Worm (Caenorhabditis elegans) whole organism, young adult: ENCODE data around the gene eif-1.

ENCODE experiments used
- B0336.3 ChIP-seq: fragments of 200-800 bp; sonication (Bioruptor generic); IDR thresholded peaks from 2 replicates; pipeline ENCODE4 v1.3.6; 2022; ENCODE audit warnings: missing genetic modification characterization, missing compliant biosample characterization
- C06A6.2 ChIP-seq: fragments of 200-800 bp; sonication (Bioruptor generic); conservative IDR thresholded peaks from 2 replicates; pipeline ENCODE4 v1.3.6; 2022; ENCODE audit warnings: missing genetic modification characterization, missing compliant biosample characterization
- F22D6.2 ChIP-seq: sonication (generic microtip); optimal IDR thresholded peaks from 2 replicates; lab custom pipeline; 2016; ENCODE audit warnings: mild to moderate bottlenecking, missing genetic modification characterization, missing compliant biosample characterization
- F49E8.2 ChIP-seq: sonication (generic microtip); optimal IDR thresholded peaks from 3 replicates; lab custom pipeline; 2017; ENCODE audit warnings: missing genetic modification characterization, mild to moderate bottlenecking, missing compliant biosample characterization, antibody characterized with exemption, moderate library complexity; ENCODE audit not compliant: insufficient read depth
- F55B11.4 ChIP-seq: sonication (generic microtip); optimal IDR thresholded peaks from 2 replicates; lab custom pipeline; 2016; ENCODE audit warnings: missing compliant biosample characterization, missing genetic modification characterization, borderline replicate concordance; ENCODE audit not compliant: insufficient read depth
- T07F8.4 ChIP-seq: sonication (generic microtip); optimal IDR thresholded peaks from 2 replicates; lab custom pipeline; 2016; ENCODE audit warnings: mild to moderate bottlenecking, missing genetic modification characterization, moderate library complexity, missing compliant biosample characterization
- Y53F4B.3 ChIP-seq: fragments of 200-800 bp; sonication (Bioruptor generic); IDR thresholded peaks from 2 replicates; pipeline ENCODE4 v1.3.6; 2022; ENCODE audit warnings: missing genetic modification reagents, missing genetic modification characterization, missing compliant biosample characterization
- Y67H2A.10 ChIP-seq: fragments of 200-800 bp; sonication (Bioruptor generic); conservative IDR thresholded peaks from 2 replicates; pipeline ENCODE4 v1.3.6; 2022; ENCODE audit warnings: missing genetic modification reagents, missing genetic modification characterization, missing compliant biosample characterization
- ZK185.1 ChIP-seq: sonication (generic microtip); optimal IDR thresholded peaks from 2 replicates; lab custom pipeline; 2016; ENCODE audit warnings: mild to moderate bottlenecking, missing genetic modification characterization, missing compliant biosample characterization; ENCODE audit not compliant: poor library complexity, severe bottlenecking
- athp-1 ChIP-seq: sonication (generic microtip); optimal IDR thresholded peaks from 2 replicates; lab custom pipeline; 2017; ENCODE audit warnings: mild to moderate bottlenecking, missing genetic modification characterization, missing compliant biosample characterization
- bed-1 ChIP-seq: fragments of 200-800 bp; sonication (Bioruptor generic); IDR thresholded peaks from 2 replicates; pipeline ENCODE4 v1.3.6; 2022; ENCODE audit warnings: missing genetic modification reagents, missing genetic modification characterization, missing compliant biosample characterization
- bed-2 ChIP-seq: fragments of 200-800 bp; sonication (Bioruptor generic); IDR thresholded peaks from 2 replicates; pipeline ENCODE4 v1.3.6; 2022; ENCODE audit warnings: missing genetic modification reagents, missing genetic modification characterization, missing compliant biosample characterization
- ccch-3 ChIP-seq: fragments of 200-800 bp; sonication (Bioruptor generic); optimal IDR thresholded peaks from 2 replicates; lab custom pipeline; 2018; ENCODE audit warnings: mild to moderate bottlenecking, missing genetic modification characterization, missing compliant biosample characterization
- cebp-2 ChIP-seq: fragments of 200-800 bp; sonication (Bioruptor generic); IDR thresholded peaks from 2 replicates; pipeline ENCODE4 v1.3.6; 2022; ENCODE audit warnings: missing genetic modification characterization, missing compliant biosample characterization
- ceh-100 ChIP-seq: fragments of 200-800 bp; sonication (Bioruptor generic); IDR thresholded peaks from 2 replicates; pipeline ENCODE4 v1.3.6; 2022; ENCODE audit warnings: missing genetic modification reagents, missing genetic modification characterization, missing compliant biosample characterization
- ceh-91 ChIP-seq: fragments of 200-800 bp; sonication (Bioruptor generic); IDR thresholded peaks from 2 replicates; pipeline ENCODE4 v1.3.6; 2022; ENCODE audit warnings: missing genetic modification reagents, missing genetic modification characterization, missing compliant biosample characterization
- dox-1 ChIP-seq: fragments of 200-800 bp; sonication (Bioruptor generic); IDR thresholded peaks from 2 replicates; pipeline ENCODE4 v1.3.6; 2022; ENCODE audit warnings: missing genetic modification reagents, missing genetic modification characterization, missing compliant biosample characterization
- dpl-1 ChIP-seq: fragments of 150-350 bp; optimal IDR thresholded peaks from 2 replicates; lab custom pipeline; 2014; ENCODE audit warnings: missing biosample characterization, missing genetic modification reagents, missing genetic modification characterization
- efl-1 ChIP-seq: fragments of 150-350 bp; optimal IDR thresholded peaks from 2 replicates; lab custom pipeline; 2014; ENCODE audit warnings: missing biosample characterization, missing genetic modification reagents, missing genetic modification characterization
- egl-18 ChIP-seq: fragments of 200-800 bp; sonication (Bioruptor generic); IDR thresholded peaks from 2 replicates; pipeline ENCODE4 v1.3.6; 2022; ENCODE audit warnings: missing genetic modification reagents, missing genetic modification characterization, missing compliant biosample characterization
- gei-17 ChIP-seq: fragments of 200-800 bp; sonication (Bioruptor generic); optimal IDR thresholded peaks from 2 replicates; lab custom pipeline; 2018; ENCODE audit warnings: mild to moderate bottlenecking, missing genetic modification characterization, missing compliant biosample characterization
- hlh-12 ChIP-seq: sonication (generic microtip); optimal IDR thresholded peaks from 2 replicates; lab custom pipeline; 2016; ENCODE audit warnings: missing genetic modification characterization, missing compliant biosample characterization
- hsf-1 ChIP-seq: fragments of 200-800 bp; sonication (Bioruptor generic); IDR thresholded peaks from 2 replicates; pipeline ENCODE4 v1.3.6; 2022; ENCODE audit warnings: missing genetic modification reagents, missing genetic modification characterization, missing compliant biosample characterization
- lag-1 ChIP-seq: fragments of 200-800 bp; sonication (Bioruptor generic); IDR thresholded peaks from 2 replicates; pipeline ENCODE4 v1.3.6; 2022; ENCODE audit warnings: missing genetic modification reagents, missing genetic modification characterization, missing compliant biosample characterization
- let-526 ChIP-seq: fragments of 200-800 bp; sonication (Bioruptor generic); IDR thresholded peaks from 2 replicates; pipeline ENCODE4 v1.3.6; 2022; ENCODE audit warnings: missing genetic modification reagents, missing genetic modification characterization, missing compliant biosample characterization
- lin-35 ChIP-seq, 3 experiments: fragments of 150-350 bp in 2 of 3; sonication (generic microtip) in 1 of 3; optimal IDR thresholded peaks; 2 replicates each; lab custom pipeline; 2014 to 2018; ENCODE audit warnings: missing biosample characterization in 3 of 3, missing genetic modification characterization in 3 of 3, missing genetic modification reagents in 3 of 3
- lin-40 ChIP-seq: sonication (generic microtip); optimal IDR thresholded peaks from 2 replicates; lab custom pipeline; 2016; ENCODE audit warnings: missing genetic modification characterization, mild to moderate bottlenecking, missing compliant biosample characterization, missing genotype, missing genetic modification reagents
- madf-10 ChIP-seq: sonication (generic microtip); optimal IDR thresholded peaks from 2 replicates; lab custom pipeline; 2016; ENCODE audit warnings: mild to moderate bottlenecking, missing genetic modification characterization, missing compliant biosample characterization
- madf-3 ChIP-seq: fragments of 200-800 bp; sonication (Bioruptor generic); IDR thresholded peaks from 2 replicates; pipeline ENCODE4 v1.3.6; 2022; ENCODE audit warnings: missing genetic modification reagents, missing genetic modification characterization, missing compliant biosample characterization
- madf-6 ChIP-seq: fragments of 200-800 bp; sonication (Bioruptor generic); IDR thresholded peaks from 2 replicates; pipeline ENCODE4 v1.3.6; 2022; ENCODE audit warnings: missing genetic modification reagents, missing genetic modification characterization, missing compliant biosample characterization
- madf-8 ChIP-seq: fragments of 200-800 bp; sonication (Bioruptor generic); conservative IDR thresholded peaks from 2 replicates; pipeline ENCODE4 v1.3.6; 2022; ENCODE audit warnings: missing genetic modification reagents, missing genetic modification characterization, missing compliant biosample characterization
- mcd-1 ChIP-seq: fragments of 200-800 bp; sonication (Bioruptor generic); IDR thresholded peaks from 2 replicates; pipeline ENCODE4 v1.3.6; 2022; ENCODE audit warnings: missing genetic modification reagents, missing genetic modification characterization, missing compliant biosample characterization
- nfya-1 ChIP-seq: sonication (generic microtip); optimal IDR thresholded peaks from 2 replicates; lab custom pipeline; 2017; ENCODE audit warnings: antibody characterized with exemption, missing compliant biosample characterization, missing genetic modification characterization, borderline replicate concordance; ENCODE audit not compliant: insufficient read depth
- nfyb-1 ChIP-seq: fragments of 200-800 bp; sonication (Bioruptor generic); IDR thresholded peaks from 2 replicates; pipeline ENCODE4 v1.3.6; 2022; ENCODE audit warnings: missing genetic modification reagents, missing genetic modification characterization, missing compliant biosample characterization
- nhr-120 ChIP-seq: fragments of 200-800 bp; sonication (Bioruptor generic); IDR thresholded peaks from 2 replicates; pipeline ENCODE4 v1.3.6; 2022; ENCODE audit warnings: missing genetic modification characterization, missing compliant biosample characterization
- nhr-179 ChIP-seq: sonication (generic microtip); optimal IDR thresholded peaks from 2 replicates; lab custom pipeline; 2016; ENCODE audit warnings: mild to moderate bottlenecking, missing genetic modification characterization, missing compliant biosample characterization
- nhr-80 ChIP-seq: sonication (generic microtip); optimal IDR thresholded peaks from 2 replicates; lab custom pipeline; 2016; ENCODE audit warnings: missing genetic modification characterization, missing compliant biosample characterization
- rec-8 ChIP-seq, 2 experiments: sonication (generic microtip); optimal IDR thresholded peaks; 2 replicates each; lab custom pipeline; 2016; ENCODE audit warnings: mild to moderate bottlenecking in 2 of 2, missing genetic modification characterization in 2 of 2, missing genetic modification reagents in 2 of 2, missing genotype in 2 of 2, missing biosample characterization in 1 of 2, missing compliant biosample characterization in 1 of 2, moderate library complexity in 1 of 2
- repo-1 ChIP-seq: sonication (generic microtip); optimal IDR thresholded peaks from 2 replicates; lab custom pipeline; 2017; ENCODE audit warnings: mild to moderate bottlenecking, missing genetic modification characterization, missing compliant biosample characterization
- snpc-1.1 ChIP-seq: sonication (generic microtip); optimal IDR thresholded peaks from 2 replicates; lab custom pipeline; 2017; ENCODE audit warnings: missing genetic modification characterization, mild to moderate bottlenecking, missing compliant biosample characterization, antibody characterized with exemption, moderate library complexity, missing genotype, missing genetic modification reagents; ENCODE audit not compliant: insufficient read depth
- somi-1 ChIP-seq: fragments of 200-800 bp; sonication (Bioruptor generic); optimal IDR thresholded peaks from 2 replicates; lab custom pipeline; 2018; ENCODE audit warnings: mild to moderate bottlenecking, missing genetic modification characterization, missing compliant biosample characterization
- sptf-2 ChIP-seq: fragments of 200-800 bp; sonication (Bioruptor generic); optimal IDR thresholded peaks from 2 replicates; lab custom pipeline; 2018; ENCODE audit warnings: mild to moderate bottlenecking, missing genetic modification characterization, missing compliant biosample characterization
- tbp1 ChIP-seq: fragments of 200-800 bp; sonication (Bioruptor generic); optimal IDR thresholded peaks from 2 replicates; lab custom pipeline; 2018; ENCODE audit warnings: mild to moderate bottlenecking, missing genetic modification characterization, missing compliant biosample characterization
- tbx-9 ChIP-seq: sonication (generic microtip); optimal IDR thresholded peaks from 2 replicates; lab custom pipeline; 2016; ENCODE audit warnings: borderline replicate concordance, missing genetic modification characterization, inconsistent platforms, missing compliant biosample characterization
- tlf-1 ChIP-seq: fragments of 200-800 bp; sonication (Bioruptor generic); optimal IDR thresholded peaks from 2 replicates; lab custom pipeline; 2018; ENCODE audit warnings: mild to moderate bottlenecking, missing genetic modification characterization, missing compliant biosample characterization
- ztf-18 ChIP-seq: sonication (generic microtip); optimal IDR thresholded peaks from 2 replicates; lab custom pipeline; 2016; ENCODE audit warnings: missing genotype, mild to moderate bottlenecking, missing genetic modification characterization, missing compliant biosample characterization
- ztf-26 ChIP-seq: sonication (generic microtip); optimal IDR thresholded peaks from 2 replicates; lab custom pipeline; 2017; ENCODE audit warnings: missing genetic modification characterization, missing compliant biosample characterization
- ztf-28 ChIP-seq: fragments of 200-800 bp; sonication (Bioruptor generic); IDR thresholded peaks from 2 replicates; pipeline ENCODE4 v1.3.6; 2022; ENCODE audit warnings: missing genetic modification reagents, missing genetic modification characterization, missing compliant biosample characterization
- ztf-3 ChIP-seq: fragments of 200-800 bp; sonication (Bioruptor generic); optimal IDR thresholded peaks from 2 replicates; lab custom pipeline; 2018; ENCODE audit warnings: mild to moderate bottlenecking, missing genetic modification characterization, missing compliant biosample characterization

The eif-1 gene

DNA sequence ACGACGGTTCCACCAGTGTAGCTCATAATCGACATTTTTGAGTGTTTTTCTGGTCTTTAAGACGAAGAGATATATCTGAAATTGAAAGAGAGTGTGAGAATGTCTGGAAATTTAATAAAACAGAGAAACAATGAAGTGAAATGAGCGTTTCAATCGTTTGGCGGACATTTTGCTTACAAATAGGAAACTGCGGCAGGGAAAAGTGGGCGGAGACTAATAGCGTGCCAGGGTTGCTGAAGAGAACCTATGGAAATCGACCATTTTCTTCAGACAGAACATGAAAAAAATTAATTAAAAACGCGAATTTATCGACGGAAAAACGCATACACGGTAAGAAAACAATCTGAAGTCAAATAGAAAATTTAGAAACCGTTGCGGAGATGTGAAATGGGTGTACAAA lies 38.0 kb downstream of the eif-1 start, which contains the start of gene pbs-3 (continued):
- TF ChIP-seq lin-35 (GFP tag; optimal IDR thresholded peaks at IDR 0.05; lab: Kevin White, UChicago) (peak in 1 of 3 experiments; percentile 27), sptf-2 (GFP tag; lab: Kevin White, UChicago) (no peak), B0336.3 (GFP tag; lab: Robert Waterston, UW) (no peak), tbp1 (GFP tag; lab: Kevin White, UChicago) (no peak), ceh-100 (peak; percentile 93), hlh-12 (no peak), madf-3 (GFP tag; lab: Robert Waterston, UW) (no peak), nfyb-1 (GFP tag; lab: Robert Waterston, UW) (no peak), ceh-91 (GFP tag; lab: Robert Waterston, UW) (no peak), rec-8 (tag; optimal IDR thresholded peaks at IDR 0.05; lab: Kevin White, UChicago) (no peak), mcd-1 (GFP tag; lab: Robert Waterston, UW) (peak; percentile 64), ztf-3 (GFP tag; lab: Kevin White, UChicago) (no peak), F22D6.2 (tag; lab: Kevin White, UChicago) (no peak), tlf-1 (GFP tag; lab: Kevin White, UChicago) (no peak), madf-8 (GFP tag; lab: Robert Waterston, UW) (no peak; the same call in 1 of the 2 replicates), athp-1 (no peak), gei-17 (GFP tag; lab: Kevin White, UChicago) (no peak), ztf-18 (tag; lab: Kevin White, UChicago) (no peak), let-526 (GFP tag; lab: Robert Waterston, UW) (no peak), efl-1 (GFP tag; lab: Kevin White, UChicago) (no peak), dpl-1 (GFP tag; lab: Kevin White, UChicago) (peak; percentile 7), lin-40 (tag; lab: Kevin White, UChicago) (no peak), egl-18 (GFP tag; lab: Robert Waterston, UW) (no peak), cebp-2 (GFP tag; lab: Robert Waterston, UW) (no peak), nhr-80 (tag; lab: Kevin White, UChicago) (peak; percentile 44), ccch-3 (GFP tag; lab: Kevin White, UChicago) (no peak), C06A6.2 (GFP tag; lab: Robert Waterston, UW) (no peak), ZK185.1 (no peak), bed-1 (GFP tag; lab: Robert Waterston, UW) (no peak), nhr-179 (tag; lab: Kevin White, UChicago) (no peak), snpc-1.1 (tag; lab: Kevin White, UChicago) (no peak), F49E8.2 (tag; lab: Kevin White, UChicago) (peak; percentile 48), madf-10 (tag; lab: Kevin White, UChicago) (no peak), repo-1 (no peak), T07F8.4 (tag; lab: Kevin White, UChicago) (no peak), somi-1 (GFP tag; lab: Kevin White, UChicago) (no peak), Y67H2A.10 (GFP tag; lab: Robert Waterston, UW) (no peak), ztf-26 (no peak), Y53F4B.3 (GFP tag; lab: Robert Waterston, UW) (no peak), madf-6 (no peak; the same call in 1 of the 2 replicates), ztf-28 (GFP tag; lab: Robert Waterston, UW) (no peak), tbx-9 (tag; lab: Kevin White, UChicago) (no peak), F55B11.4 (tag; lab: Kevin White, UChicago) (no peak), nfya-1 (no peak), hsf-1 (GFP tag; lab: Robert Waterston, UW) (no peak), bed-2 (GFP tag; lab: Robert Waterston, UW) (no peak), nhr-120 (no peak), dox-1 (GFP tag; lab: Robert Waterston, UW) (peak; percentile 53; the same call in 1 of the 2 replicates), lag-1 (no peak)
